Fruit fly (Drosophila melanogaster): ENCODE measurements around the gene Nf-YB.

The Nf-YB gene

dm6 chr2L:19763773-19764580, 28.1 kb downstream of the Nf-YB start, which contains the start of gene fbp (continued):
- TF ChIP-seq ssp (GFP tag; IDR thresholded peaks at IDR 0.05): 0 out of 2 replicates have a peak, but pooled peaks have one; percentile 17
- 0 out of 2 replicates have a peak, but pooled peaks have one; percentile 22 for TF ChIP-seq CG32772 (GFP tag; IDR thresholded peaks at IDR 0.05)
- TF ChIP-seq run (tag; optimal IDR thresholded peaks at IDR 0.05): no peak
- TF ChIP-seq CG34422 (GFP tag; IDR thresholded peaks at IDR 0.05): peak; percentile 71; the same call in 2 of the 3 replicates
- peak; percentile 59 for TF ChIP-seq Dek (tag; optimal IDR thresholded peaks at IDR 0.05)
- TF ChIP-seq CG7786 (GFP tag; optimal IDR thresholded peaks at IDR 0.05): peak; percentile 41
- 0 out of 2 replicates have a peak, but pooled peaks have one; percentile 29 for TF ChIP-seq HLH3B (GFP tag; IDR thresholded peaks at IDR 0.05)
- no peak for TF ChIP-seq CG17802 (tag; optimal IDR thresholded peaks at IDR 0.05)
- TF ChIP-seq CG18011 (GFP tag; optimal IDR thresholded peaks at IDR 0.05): peak; percentile 33
- TF ChIP-seq Oaz (GFP tag; IDR thresholded peaks at IDR 0.05): no peak
- TF ChIP-seq Hsf (GFP tag; optimal IDR thresholded peaks at IDR 0.05): peak; percentile 29
- TF ChIP-seq NC2β (GFP tag; optimal IDR thresholded peaks at IDR 0.05): no peak
- no peak for TF ChIP-seq CG11093 (GFP tag; IDR thresholded peaks at IDR 0.05)
- TF ChIP-seq ci (GFP tag; IDR thresholded peaks at IDR 0.05): peak; percentile 60; the same call in 2 of the 3 replicates

dm6 chr2L:19764581-19765136, 28.8 kb downstream of the Nf-YB start:
- TF ChIP-seq CG2875 (GFP tag; optimal IDR thresholded peaks at IDR 0.05) (no peak), CG10274 (GFP tag; optimal IDR thresholded peaks at IDR 0.05) (no peak), sisA (GFP tag; IDR thresholded peaks at IDR 0.05) (no peak), Dp (GFP tag; optimal IDR thresholded peaks at IDR 0.05) (no peak), sens (GFP tag) (no peak), CG3726 (GFP tag; IDR thresholded peaks at IDR 0.05) (no peak), CTCF (GFP tag; optimal IDR thresholded peaks at IDR 0.05) (no peak), dimm (GFP tag; IDR thresholded peaks at IDR 0.05) (no peak), Asciz (GFP tag; optimal IDR thresholded peaks at IDR 0.05) (no peak), CG6813 (GFP tag; optimal IDR thresholded peaks at IDR 0.05) (no peak), Hey (tag; optimal IDR thresholded peaks at IDR 0.05) (peak; percentile 20), dysf (GFP tag; IDR thresholded peaks at IDR 0.05) (no peak), CG9797 (GFP tag; optimal IDR thresholded peaks at IDR 0.05) (no peak), CG12769 (tag; optimal IDR thresholded peaks at IDR 0.05) (peak; percentile 17), ci (GFP tag; IDR thresholded peaks at IDR 0.05) (no peak), CG9727 (GFP tag; optimal IDR thresholded peaks at IDR 0.05) (no peak), Atf6 (GFP tag; IDR thresholded peaks at IDR 0.05) (no peak), peb (GFP tag; IDR thresholded peaks at IDR 0.05) (no peak), Meics (GFP tag; optimal IDR thresholded peaks at IDR 0.05) (peak; percentile 45), CG11456 (GFP tag; IDR thresholded peaks at IDR 0.05) (no peak), sd (tag; optimal IDR thresholded peaks at IDR 0.05) (no peak), twi (tag; optimal IDR thresholded peaks at IDR 0.05) (peak; percentile 50), CG18599 (GFP tag; optimal IDR thresholded peaks at IDR 0.05) (no peak), C15 (GFP tag; IDR thresholded peaks at IDR 0.05) (no peak), eve (GFP tag; optimal IDR thresholded peaks at IDR 0.05) (peak in 1 of 2 experiments; percentile 18), CG15601 (tag; optimal IDR thresholded peaks at IDR 0.05) (no peak), CG13287 (GFP tag; IDR thresholded peaks at IDR 0.05; ENCODE audit: partially characterized antibody) (peak; percentile 23; the same call in 1 of the 2 replicates), gro (GFP tag; optimal IDR thresholded peaks at IDR 0.05) (no peak), HLH3B (GFP tag; IDR thresholded peaks at IDR 0.05) (no peak), chinmo (GFP tag; IDR thresholded peaks at IDR 0.05; ENCODE audit: partially characterized antibody) (peak; percentile 43; the same call in 1 of the 4 replicates), zen2 (GFP tag; IDR thresholded peaks at IDR 0.05; ENCODE audit: partially characterized antibody) (no peak), nerfin-1 (tag; optimal IDR thresholded peaks at IDR 0.05) (no peak), CG4820 (GFP tag; optimal IDR thresholded peaks at IDR 0.05) (no peak), CG34376 (GFP tag; optimal IDR thresholded peaks at IDR 0.05) (peak; percentile 83), Dll (GFP tag; IDR thresholded peaks at IDR 0.05; ENCODE audit: partially characterized antibody) (0 out of 4 replicates have a peak, but pooled peaks have one; percentile 15), exex (tag; optimal IDR thresholded peaks at IDR 0.05) (peak; percentile 54)
